Worm (Caenorhabditis elegans): ENCODE results near the gene vps-41.
A peak's percentile ranks its signal among the peaks of the same experiment; 100 is the strongest.

vps-41 gene

ce11 chrX:5244041-5244440, 39.6 kb upstream of the vps-41 start, which contains the start of gene Y34B4A.7 (continued):
- peak; percentile 41 for TF ChIP-seq fkh-8 (tag; optimal IDR thresholded peaks at IDR 0.05)
- no peak for TF ChIP-seq nhr-76 (tag; optimal IDR thresholded peaks at IDR 0.05)
- TF ChIP-seq unc-62 (GFP tag; optimal IDR thresholded peaks at IDR 0.05): no peak
- TF ChIP-seq zag-1 (tag; optimal IDR thresholded peaks at IDR 0.05): no peak
- peak; percentile 5 for TF ChIP-seq jun-1 (tag; optimal IDR thresholded peaks at IDR 0.05)
- TF ChIP-seq unc-30 (tag; optimal IDR thresholded peaks at IDR 0.05): no peak
- TF ChIP-seq tbx-2 (tag; optimal IDR thresholded peaks at IDR 0.05): peak; percentile 74
- TF ChIP-seq snpc-4 (tag; optimal IDR thresholded peaks at IDR 0.05): peak; percentile 45
- TF ChIP-seq nhr-77 (tag; optimal IDR thresholded peaks at IDR 0.05): no peak
- TF ChIP-seq fkh-4 (tag; optimal IDR thresholded peaks at IDR 0.05; ENCODE audit: borderline replicate concordance): no peak
- TF ChIP-seq sup-37 (GFP tag; optimal IDR thresholded peaks at IDR 0.05): no peak
- no peak for TF ChIP-seq nhr-237 (tag; optimal IDR thresholded peaks at IDR 0.05)
- peak; percentile 55 to 70 (median 68) for TF ChIP-seq ceh-82 (tag; optimal IDR thresholded peaks at IDR 0.05)
- TF ChIP-seq fos-1 (tag; optimal IDR thresholded peaks at IDR 0.05): no peak
- peak; percentile 83 for TF ChIP-seq mep-1 (tag; optimal IDR thresholded peaks at IDR 0.05)
- TF ChIP-seq ceh-90 (tag; optimal IDR thresholded peaks at IDR 0.05): no peak
- peak; percentile 27 for TF ChIP-seq unc-130 (tag; optimal IDR thresholded peaks at IDR 0.05)
- TF ChIP-seq nhr-84 (tag; optimal IDR thresholded peaks at IDR 0.05): no peak
- TF ChIP-seq Y116A8C.19 (tag; optimal IDR thresholded peaks at IDR 0.05; ENCODE audit: borderline replicate concordance): no peak
- TF ChIP-seq aly-2 (tag; optimal IDR thresholded peaks at IDR 0.05): no peak
- peak; percentile 13 for TF ChIP-seq lin-39 (tag; optimal IDR thresholded peaks at IDR 0.05)
- TF ChIP-seq grh-1 (GFP tag; IDR thresholded peaks at IDR 0.05): peak; percentile 49
- TF ChIP-seq pax-3 (tag; optimal IDR thresholded peaks at IDR 0.05): no peak
- peak; percentile 82 for TF ChIP-seq nhr-71 (tag; optimal IDR thresholded peaks at IDR 0.05)
- TF ChIP-seq nhr-47 (tag; optimal IDR thresholded peaks at IDR 0.05): peak; percentile 81
- TF ChIP-seq dsc-1 (tag; optimal IDR thresholded peaks at IDR 0.05): peak; percentile 11
- peak; percentile 32 for TF ChIP-seq F16B12.6 (tag; optimal IDR thresholded peaks at IDR 0.05)
- no peak for TF ChIP-seq lin-15B (tag; optimal IDR thresholded peaks at IDR 0.05)
- TF ChIP-seq mab-9 (GFP tag; IDR thresholded peaks at IDR 0.05): no peak
- TF ChIP-seq egl-13 (tag; optimal IDR thresholded peaks at IDR 0.05): peak; percentile 53
- TF ChIP-seq elt-2 (tag; optimal IDR thresholded peaks at IDR 0.05): no peak
- no peak for TF ChIP-seq unc-98 (GFP tag; IDR thresholded peaks at IDR 0.05)
- no peak for TF ChIP-seq aha-1 (tag; optimal IDR thresholded peaks at IDR 0.05)
- TF ChIP-seq ceh-63 (GFP tag; optimal IDR thresholded peaks at IDR 0.05): no peak
- TF ChIP-seq ets-5 (GFP tag; IDR thresholded peaks at IDR 0.05): no peak
- TF ChIP-seq pag-3 (tag; optimal IDR thresholded peaks at IDR 0.05; ENCODE audit: borderline replicate concordance, insufficient read depth): no peak
- peak; percentile 72 for TF ChIP-seq rnt-1 (tag; optimal IDR thresholded peaks at IDR 0.05)
- peak; percentile 86 for TF ChIP-seq xbp-1 (tag; optimal IDR thresholded peaks at IDR 0.05)
- no peak for TF ChIP-seq hlh-17 (GFP tag; optimal IDR thresholded peaks at IDR 0.05; ENCODE audit: borderline replicate concordance)
- TF ChIP-seq C34B4.2 (tag; optimal IDR thresholded peaks at IDR 0.05): no peak
- TF ChIP-seq alr-1 (tag; optimal IDR thresholded peaks at IDR 0.05; ENCODE audit: borderline replicate concordance): no peak
- TF ChIP-seq irx-1 (tag; optimal IDR thresholded peaks at IDR 0.05): peak; percentile 59
- no peak for TF ChIP-seq pqm-1 (tag; optimal IDR thresholded peaks at IDR 0.05)
- TF ChIP-seq sox-4 (tag; optimal IDR thresholded peaks at IDR 0.05): no peak
- TF ChIP-seq nhr-11 (tag; optimal IDR thresholded peaks at IDR 0.05): peak; percentile 16

- TF ChIP-seq unc-98 (GFP tag; IDR thresholded peaks at IDR 0.05): no peak
- TF ChIP-seq ceh-88 (GFP tag; IDR thresholded peaks at IDR 0.05): no peak
- no peak for TF ChIP-seq mep-1 (tag; optimal IDR thresholded peaks at IDR 0.05)
- no peak for TF ChIP-seq unc-62 (GFP tag; optimal IDR thresholded peaks at IDR 0.05)
- no peak for TF ChIP-seq efl-1 (optimal IDR thresholded peaks at IDR 0.05)
- no peak for TF ChIP-seq efl-1 (GFP tag; optimal IDR thresholded peaks at IDR 0.05 in 1 of 2)
- no peak for TF ChIP-seq ztf-4 (tag; optimal IDR thresholded peaks at IDR 0.05)
- no peak for TF ChIP-seq unc-30 (tag; optimal IDR thresholded peaks at IDR 0.05)
- no peak for TF ChIP-seq lin-39 (tag; optimal IDR thresholded peaks at IDR 0.05)
- no peak for TF ChIP-seq irx-1 (tag; optimal IDR thresholded peaks at IDR 0.05)
- no peak for TF ChIP-seq C34B4.2 (tag; optimal IDR thresholded peaks at IDR 0.05)
- TF ChIP-seq hlh-4 (tag; optimal IDR thresholded peaks at IDR 0.05): no peak
- TF ChIP-seq nhr-71 (tag; optimal IDR thresholded peaks at IDR 0.05): no peak
- TF ChIP-seq aly-2 (tag; optimal IDR thresholded peaks at IDR 0.05): no peak
- TF ChIP-seq vab-15 (tag; optimal IDR thresholded peaks at IDR 0.05): no peak
- no peak for TF ChIP-seq pax-3 (tag; optimal IDR thresholded peaks at IDR 0.05)
- no peak for TF ChIP-seq zip-4 (GFP tag; optimal IDR thresholded peaks at IDR 0.05)
- no peak for TF ChIP-seq jun-1 (tag; optimal IDR thresholded peaks at IDR 0.05)
These were observed 34.9 kb upstream of the vps-41 start for ce11 chrX:5248754-5249153.
